Fruit fly (Drosophila melanogaster) whole organism, embryonic: ENCODE measurements around the gene CG12702.

Experiments used
- Atf6 ChIP-seq: fragments of 200-800 bp; sonication (Bioruptor generic); IDR thresholded peaks from 2 replicates; pipeline ENCODE4 v1.3.6; 2022; ENCODE audit warnings: missing biosample characterization, missing genetic modification characterization
- Bdp1 ChIP-seq: fragments of 200-800 bp; sonication (Bioruptor generic); optimal IDR thresholded peaks from 3 replicates; lab custom pipeline; 2016; ENCODE audit warnings: missing biosample characterization, missing genetic modification characterization
- CG10267 ChIP-seq: fragments of 200-800 bp; sonication (Bioruptor generic); optimal IDR thresholded peaks from 2 replicates; lab custom pipeline; 2018; ENCODE audit warnings: missing biosample characterization, mild to moderate bottlenecking, missing genetic modification characterization, moderate library complexity
- CG10979 ChIP-seq: fragments of 200-800 bp; sonication (Bioruptor generic); optimal IDR thresholded peaks from 2 replicates; lab custom pipeline; 2018; ENCODE audit warnings: missing biosample characterization, mild to moderate bottlenecking, missing genetic modification characterization, moderate library complexity
- CG12391 ChIP-seq: fragments of 200-800 bp; sonication (Bioruptor generic); optimal IDR thresholded peaks from 3 replicates; lab custom pipeline; 2018; ENCODE audit warnings: missing biosample characterization, mild to moderate bottlenecking, missing genetic modification characterization, moderate library complexity
- CG14710 ChIP-seq: fragments of 200-800 bp; sonication (Bioruptor generic); optimal IDR thresholded peaks from 3 replicates; lab custom pipeline; 2019; ENCODE audit warnings: missing biosample characterization, mild to moderate bottlenecking, missing genetic modification characterization, moderate library complexity
- CG15514 ChIP-seq: fragments of 200-800 bp; sonication (Bioruptor generic); optimal IDR thresholded peaks from 3 replicates; lab custom pipeline; 2017; ENCODE audit warnings: missing biosample characterization, missing genetic modification characterization, mild to moderate bottlenecking, moderate library complexity, missing genetic modification reagents
- CG17361 ChIP-seq: fragments of 200-800 bp; sonication (Bioruptor generic); IDR thresholded peaks from 3 replicates; pipeline ENCODE4 v1.3.6; 2022; ENCODE audit warnings: missing biosample characterization, missing genetic modification characterization
- CG17802 ChIP-seq: fragments of 200-800 bp; sonication (Bioruptor generic); optimal IDR thresholded peaks from 2 replicates; lab custom pipeline; 2018; ENCODE audit warnings: missing biosample characterization, mild to moderate bottlenecking, missing genetic modification characterization, moderate library complexity
- CG17912 ChIP-seq: fragments of 200-800 bp; sonication (Bioruptor generic); optimal IDR thresholded peaks from 2 replicates; lab custom pipeline; 2018; ENCODE audit warnings: missing biosample characterization, mild to moderate bottlenecking, missing genetic modification characterization
- CG18262 ChIP-seq: fragments of 200-800 bp; optimal IDR thresholded peaks from 3 replicates; lab custom pipeline; 2019; ENCODE audit warnings: missing biosample characterization, mild to moderate bottlenecking, missing genetic modification characterization, moderate library complexity
- CG2199 ChIP-seq: fragments of 200-800 bp; sonication (Bioruptor generic); IDR thresholded peaks from 3 replicates; pipeline ENCODE4 v1.3.6; 2022; ENCODE audit warnings: missing biosample characterization, missing genetic modification characterization
- CG30403 ChIP-seq: fragments of 200-800 bp; sonication (Bioruptor generic); optimal IDR thresholded peaks from 3 replicates; lab custom pipeline; 2016; ENCODE audit warnings: missing biosample characterization, missing genetic modification characterization
- CG33557 ChIP-seq: fragments of 200-800 bp; sonication (Bioruptor generic); optimal IDR thresholded peaks from 2 replicates; lab custom pipeline; 2019; ENCODE audit warnings: missing biosample characterization, mild to moderate bottlenecking, missing genetic modification characterization, moderate library complexity
- CG34224 ChIP-seq: fragments of 200-800 bp; sonication (Bioruptor generic); IDR thresholded peaks from 3 replicates; pipeline ENCODE4 v1.3.6; 2022; ENCODE audit warnings: missing biosample characterization, missing genetic modification characterization; ENCODE audit not compliant: partially characterized antibody
- CG3838 ChIP-seq: fragments of 200-800 bp; sonication (Bioruptor generic); optimal IDR thresholded peaks from 3 replicates; lab custom pipeline; 2016; ENCODE audit warnings: missing biosample characterization, missing genetic modification characterization
- CG9727 ChIP-seq: fragments of 200-800 bp; sonication (Bioruptor generic); optimal IDR thresholded peaks from 3 replicates; lab custom pipeline; 2017; ENCODE audit warnings: missing biosample characterization, mild to moderate bottlenecking, missing genetic modification characterization
- Deaf1 ChIP-seq: fragments of 200-800 bp; optimal IDR thresholded peaks from 3 replicates; lab custom pipeline; 2019; ENCODE audit warnings: missing biosample characterization, mild to moderate bottlenecking, missing genetic modification characterization, moderate library complexity
- Doc2 ChIP-seq: fragments of 200-800 bp; sonication (Bioruptor generic); IDR thresholded peaks from 2 replicates; pipeline ENCODE4 v1.3.6; 2022; ENCODE audit warnings: missing biosample characterization, missing genetic modification characterization
- Ets97D ChIP-seq: fragments of 200-800 bp; sonication (Bioruptor generic); optimal IDR thresholded peaks from 3 replicates; lab custom pipeline; 2016; ENCODE audit warnings: missing biosample characterization, missing genetic modification characterization
- HLHmδ ChIP-seq: fragments of 200-800 bp; sonication (Bioruptor generic); optimal IDR thresholded peaks from 2 replicates; lab custom pipeline; 2018; ENCODE audit warnings: missing biosample characterization, mild to moderate bottlenecking, missing genetic modification characterization, moderate library complexity
- MTF-1 ChIP-seq: fragments of 200-800 bp; sonication (Bioruptor generic); optimal IDR thresholded peaks from 2 replicates; lab custom pipeline; 2018; ENCODE audit warnings: missing biosample characterization, mild to moderate bottlenecking, missing genetic modification characterization, borderline replicate concordance
- Med ChIP-seq: fragments of 200-800 bp; sonication (Bioruptor generic); peaks from one replicate; lab custom pipeline; 2016; ENCODE audit warnings: missing biosample characterization, missing genetic modification characterization, mild to moderate bottlenecking, inconsistent platforms, moderate library complexity
- Rfx ChIP-seq: fragments of 200-800 bp; sonication (Bioruptor generic); IDR thresholded peaks from 2 replicates; pipeline ENCODE4 v1.3.6; 2022; ENCODE audit warnings: missing biosample characterization, missing genetic modification characterization
- Trl ChIP-seq, 3 experiments: fragments of >200 bp in 2 of 3; fragments of 200-800 bp in 1 of 3; sonication (Bioruptor generic) in 1 of 3; optimal IDR thresholded peaks; 2 replicates in 1 of 3; 3 replicates in 2 of 3; lab custom pipeline; 2016 to 2017; ENCODE audit warnings: missing biosample characterization in 1 of 3, missing genetic modification characterization in 1 of 3
- br ChIP-seq: fragments of >200 bp; optimal IDR thresholded peaks from 2 replicates; lab custom pipeline; 2017
- crol ChIP-seq: fragments of 200-800 bp; sonication (Bioruptor generic); IDR thresholded peaks from 2 replicates; pipeline ENCODE4 v1.3.6; 2022; ENCODE audit warnings: missing biosample characterization, missing genetic modification characterization
- dmrt11E ChIP-seq: fragments of 200-800 bp; sonication (Bioruptor generic); optimal IDR thresholded peaks from 3 replicates; lab custom pipeline; 2018; ENCODE audit warnings: missing biosample characterization, mild to moderate bottlenecking, missing genetic modification characterization, moderate library complexity
- fd3F ChIP-seq: fragments of 200-800 bp; sonication (Bioruptor generic); optimal IDR thresholded peaks from 2 replicates; lab custom pipeline; 2018; ENCODE audit warnings: missing biosample characterization, mild to moderate bottlenecking, missing genetic modification characterization, moderate library complexity
- fu2 ChIP-seq: fragments of 200-800 bp; sonication (Bioruptor generic); optimal IDR thresholded peaks from 2 replicates; lab custom pipeline; 2016; ENCODE audit warnings: missing biosample characterization, missing genetic modification characterization
- gcm ChIP-seq: fragments of 200-800 bp; sonication (Bioruptor generic); optimal IDR thresholded peaks from 2 replicates; lab custom pipeline; 2019; ENCODE audit warnings: missing biosample characterization, mild to moderate bottlenecking, missing genetic modification characterization, moderate library complexity
- gem ChIP-seq: fragments of 200-800 bp; sonication (Bioruptor generic); optimal IDR thresholded peaks from 2 replicates; lab custom pipeline; 2019; ENCODE audit warnings: missing biosample characterization, mild to moderate bottlenecking, missing genetic modification characterization, moderate library complexity
- hb ChIP-seq: fragments of 200-800 bp; sonication (Bioruptor generic); IDR thresholded peaks from 3 replicates; pipeline ENCODE4 v1.3.6; 2022; ENCODE audit warnings: missing biosample characterization, missing genetic modification characterization; ENCODE audit not compliant: partially characterized antibody
- lola ChIP-seq, 3 experiments: fragments of >200 bp in 2 of 3; fragments of 200-800 bp in 1 of 3; sonication (Bioruptor generic) in 1 of 3; optimal IDR thresholded peaks; 2 replicates each; lab custom pipeline; 2017 to 2019; ENCODE audit warnings: missing biosample characterization in 3 of 3, missing genetic modification characterization in 3 of 3, mild to moderate bottlenecking in 1 of 3, moderate library complexity in 1 of 3
- mirr ChIP-seq: fragments of 200-800 bp; sonication (Bioruptor generic); optimal IDR thresholded peaks from 3 replicates; lab custom pipeline; 2018; ENCODE audit warnings: missing biosample characterization, mild to moderate bottlenecking, missing genetic modification characterization
- nerfin-2 ChIP-seq: fragments of 200-800 bp; sonication (Bioruptor generic); IDR thresholded peaks from 2 replicates; pipeline ENCODE4 v1.3.6; 2022; ENCODE audit warnings: missing biosample characterization, missing genetic modification characterization; ENCODE audit not compliant: partially characterized antibody
- oc ChIP-seq: fragments of 200-800 bp; sonication (Bioruptor generic); optimal IDR thresholded peaks from 2 replicates; lab custom pipeline; 2018; ENCODE audit warnings: missing biosample characterization, mild to moderate bottlenecking, missing genetic modification characterization, moderate library complexity
- peb ChIP-seq: fragments of 200-800 bp; sonication (Bioruptor generic); IDR thresholded peaks from 2 replicates; pipeline ENCODE4 v1.3.6; 2022; ENCODE audit warnings: missing biosample characterization, missing genetic modification characterization
- pzg ChIP-seq: fragments of 200-800 bp; sonication (Bioruptor generic); optimal IDR thresholded peaks from 3 replicates; lab custom pipeline; 2018; ENCODE audit warnings: missing biosample characterization, mild to moderate bottlenecking, missing genetic modification characterization, moderate library complexity
- sens ChIP-seq: fragments of 200-800 bp; sonication (Bioruptor generic); peaks from one replicate; lab custom pipeline; 2016; ENCODE audit warnings: missing biosample characterization, missing genetic modification characterization
- slp2 ChIP-seq: fragments of 200-800 bp; sonication (Bioruptor generic); optimal IDR thresholded peaks from 2 replicates; lab custom pipeline; 2016; ENCODE audit warnings: missing biosample characterization, missing genetic modification characterization
- tin ChIP-seq: fragments of 200-800 bp; sonication (Bioruptor generic); optimal IDR thresholded peaks from 3 replicates; lab custom pipeline; 2016; ENCODE audit warnings: missing biosample characterization, missing genetic modification characterization
- trem ChIP-seq: fragments of 200-800 bp; optimal IDR thresholded peaks from 3 replicates; lab custom pipeline; 2019; ENCODE audit warnings: missing biosample characterization, mild to moderate bottlenecking, missing genetic modification characterization, moderate library complexity
- twi ChIP-seq: fragments of 200-800 bp; optimal IDR thresholded peaks from 2 replicates; lab custom pipeline; 2019; ENCODE audit warnings: missing biosample characterization, mild to moderate bottlenecking, missing genetic modification characterization, moderate library complexity
- z ChIP-seq: fragments of 200-800 bp; sonication (Bioruptor generic); IDR thresholded peaks from 3 replicates; pipeline ENCODE4 v1.3.6; 2022; ENCODE audit warnings: missing biosample characterization, missing genetic modification characterization
- zf30C ChIP-seq: fragments of 200-800 bp; sonication (Bioruptor generic); optimal IDR thresholded peaks from 3 replicates; lab custom pipeline; 2018; ENCODE audit warnings: missing biosample characterization, mild to moderate bottlenecking, missing genetic modification characterization

Gene CG12702

dm6 chrX:19717041-19717440 is 47.6 kb downstream of the CG12702 start:
- TF ChIP-seq CG15514 (GFP tag; lab: Kevin White, UChicago) (no peak), z (GFP tag; lab: Robert Waterston, UW) (0 out of 3 replicates have a peak, but pooled peaks have one; percentile 45), crol (peak; percentile 75; the same call in 1 of the 2 replicates), CG2199 (GFP tag; lab: Robert Waterston, UW) (peak; percentile 54; the same call in 2 of the 3 replicates), peb (GFP tag; lab: Robert Waterston, UW) (no peak), HLHmδ (no peak), Deaf1 (tag; lab: Kevin White, UChicago) (peak; percentile 10)

dm6 chrX:19716325-19716917 is 48.3 kb downstream of the CG12702 start:
- no peak for TF ChIP-seq pzg (GFP tag; lab: Kevin White, UChicago)
- no peak for TF ChIP-seq CG34224 (GFP tag; lab: Robert Waterston, UW)
- TF ChIP-seq gcm (GFP tag; lab: Kevin White, UChicago): no peak
- TF ChIP-seq zf30C (GFP tag; lab: Kevin White, UChicago): peak; percentile 71
- TF ChIP-seq CG10267 (tag; lab: Kevin White, UChicago): peak; percentile 2
- TF ChIP-seq CG33557 (GFP tag; lab: Kevin White, UChicago): peak; percentile 10
- TF ChIP-seq CG12391 (tag; lab: Kevin White, UChicago): peak; percentile 8
- TF ChIP-seq CG17802 (tag; lab: Kevin White, UChicago): no peak
- TF ChIP-seq tin: no peak
- peak; percentile 4 for TF ChIP-seq CG14710 (tag; lab: Kevin White, UChicago)
- TF ChIP-seq Doc2 (GFP tag; lab: Robert Waterston, UW): no peak
- no peak for TF ChIP-seq CG9727 (GFP tag; lab: Kevin White, UChicago)
- no peak for TF ChIP-seq fd3F (GFP tag; lab: Kevin White, UChicago)
- peak in 1 of 3 experiments; percentile 44 for TF ChIP-seq lola (GFP tag; optimal IDR thresholded peaks at IDR 0.05; lab: Kevin White, UChicago)
- TF ChIP-seq dmrt11E (tag; lab: Kevin White, UChicago): peak; percentile 39
- no peak for TF ChIP-seq CG30403
- TF ChIP-seq sens (GFP tag; lab: Kevin White, UChicago): peak; percentile 81
- no peak for TF ChIP-seq hb
- no peak for TF ChIP-seq CG3838 (GFP tag; lab: Kevin White, UChicago)
- TF ChIP-seq Rfx: no peak
- TF ChIP-seq fu2 (GFP tag; lab: Kevin White, UChicago): no peak
- peak; percentile 64; the same call in 2 of the 3 replicates for TF ChIP-seq CG17361 (GFP tag; lab: Robert Waterston, UW)
- no peak for TF ChIP-seq Atf6 (GFP tag; lab: Robert Waterston, UW)
- peak; percentile 92 for TF ChIP-seq twi (tag; lab: Kevin White, UChicago)
- peak; percentile 31 for TF ChIP-seq Med (GFP tag; lab: Kevin White, UChicago)
- no peak for TF ChIP-seq CG17912 (GFP tag; lab: Kevin White, UChicago)
- TF ChIP-seq Ets97D (GFP tag; lab: Kevin White, UChicago): no peak
- TF ChIP-seq br: no peak
- no peak for TF ChIP-seq Trl (optimal IDR thresholded peaks at IDR 0.05; lab: Kevin White, UChicago)
- TF ChIP-seq Trl (GFP tag; optimal IDR thresholded peaks at IDR 0.05; lab: Kevin White, UChicago): no peak
- no peak for TF ChIP-seq z (GFP tag; lab: Robert Waterston, UW)
- TF ChIP-seq MTF-1: no peak
- no peak for TF ChIP-seq mirr (GFP tag; lab: Kevin White, UChicago)
- peak; percentile 27 for TF ChIP-seq gem (tag; lab: Kevin White, UChicago)
- TF ChIP-seq slp2 (GFP tag; lab: Kevin White, UChicago): no peak
- TF ChIP-seq Bdp1: no peak
- no peak for TF ChIP-seq oc (tag; lab: Kevin White, UChicago)
- TF ChIP-seq trem (tag; lab: Kevin White, UChicago): no peak
- no peak for TF ChIP-seq nerfin-2 (GFP tag; lab: Robert Waterston, UW)
- TF ChIP-seq CG10979 (tag; lab: Kevin White, UChicago): peak; percentile 16
- peak; percentile 42 for TF ChIP-seq CG18262 (tag; lab: Kevin White, UChicago)
